Fruit fly (Drosophila melanogaster): Measurements from ENCODE around the gene CG5968.

dm6 chr2L:16591934-16592333, 42.2 kb upstream of the CG5968 start:
- TF ChIP-seq pan (optimal IDR thresholded peaks at IDR 0.05) (no peak), h (GFP tag; optimal IDR thresholded peaks at IDR 0.05) (peak; percentile 69), Vsx2 (GFP tag; optimal IDR thresholded peaks at IDR 0.05; ENCODE audit: partially characterized antibody) (no peak)
